Worm (Caenorhabditis elegans) whole organism, L1 larva: ENCODE data around the gene tir-1.

ENCODE experiments used
- F16B12.6 ChIP-seq: fragments of 150-350 bp; optimal IDR thresholded peaks from 2 replicates; lab custom pipeline; 2014; ENCODE audit warnings: missing biosample characterization, missing genetic modification characterization
- Y116A8C.19 ChIP-seq: sonication (generic microtip); optimal IDR thresholded peaks from 2 replicates; lab custom pipeline; 2016; ENCODE audit warnings: missing compliant biosample characterization, missing genetic modification characterization, borderline replicate concordance
- blmp-1 ChIP-seq: fragments of 150-350 bp; optimal IDR thresholded peaks from 2 replicates; lab custom pipeline; 2014; ENCODE audit warnings: missing biosample characterization, missing genetic modification characterization
- ceh-82 ChIP-seq, 3 experiments: fragments of 150-350 bp in 1 of 3; sonication (generic microtip) in 2 of 3; optimal IDR thresholded peaks; 2 replicates each; lab custom pipeline; 2014 to 2017; ENCODE audit warnings: missing biosample characterization in 3 of 3, missing genetic modification characterization in 3 of 3
- ceh-88 ChIP-seq: fragments of 200-800 bp; sonication (Bioruptor generic); IDR thresholded peaks from 2 replicates; pipeline ENCODE4 v1.3.6; 2022; ENCODE audit warnings: missing genetic modification characterization, missing compliant biosample characterization
- ceh-90 ChIP-seq: sonication (generic microtip); optimal IDR thresholded peaks from 2 replicates; lab custom pipeline; 2016; ENCODE audit warnings: missing genetic modification characterization, missing compliant biosample characterization
- ces-1 ChIP-seq: fragments of 150-350 bp; optimal IDR thresholded peaks from 2 replicates; lab custom pipeline; 2014; ENCODE audit warnings: missing biosample characterization, missing genetic modification reagents, missing genetic modification characterization
- dpl-1 ChIP-seq, 3 experiments: fragments of 150-350 bp in 2 of 3; sonication (generic microtip) in 1 of 3; optimal IDR thresholded peaks; 2 replicates each; lab custom pipeline; 2014 to 2017; ENCODE audit warnings: missing biosample characterization in 3 of 3, missing genetic modification characterization in 3 of 3, missing genetic modification reagents in 3 of 3
- dsc-1 ChIP-seq: sonication (generic microtip); optimal IDR thresholded peaks from 2 replicates; lab custom pipeline; 2016; ENCODE audit warnings: mild to moderate bottlenecking, missing genetic modification characterization, missing compliant biosample characterization
- efl-1 ChIP-seq, 4 experiments: fragments of 150-350 bp; optimal IDR thresholded peaks in 3 of 4; peaks in 1 of 4; 1 replicate in 1 of 4; 2 replicates in 3 of 4; lab custom pipeline; 2014; ENCODE audit warnings: missing biosample characterization in 2 of 4, missing genetic modification characterization in 2 of 4, missing genetic modification reagents in 2 of 4
- efl-3 ChIP-seq: fragments of 200-800 bp; sonication (Bioruptor generic); optimal IDR thresholded peaks from 2 replicates; lab custom pipeline; 2018; ENCODE audit warnings: mild to moderate bottlenecking, missing genetic modification characterization, missing compliant biosample characterization
- egl-13 ChIP-seq: sonication (generic microtip); optimal IDR thresholded peaks from 2 replicates; lab custom pipeline; 2016; ENCODE audit warnings: missing genotype, missing genetic modification reagents, missing genetic modification characterization, missing compliant biosample characterization
- ets-5 ChIP-seq: fragments of 200-800 bp; sonication (Bioruptor generic); IDR thresholded peaks from 2 replicates; pipeline ENCODE4 v1.3.6; 2022; ENCODE audit warnings: missing genetic modification characterization, missing compliant biosample characterization
- fkh-10 ChIP-seq: sonication (generic microtip); optimal IDR thresholded peaks from 2 replicates; lab custom pipeline; 2017; ENCODE audit warnings: missing biosample characterization, missing genetic modification reagents, missing genetic modification characterization
- fkh-4 ChIP-seq: sonication (generic microtip); optimal IDR thresholded peaks from 2 replicates; lab custom pipeline; 2016; ENCODE audit warnings: missing compliant biosample characterization, missing genetic modification characterization, borderline replicate concordance
- fkh-8 ChIP-seq: sonication (generic microtip); optimal IDR thresholded peaks from 2 replicates; lab custom pipeline; 2016; ENCODE audit warnings: mild to moderate bottlenecking, missing genetic modification characterization, missing compliant biosample characterization
- fos-1 ChIP-seq: fragments of 150-350 bp; optimal IDR thresholded peaks from 2 replicates; lab custom pipeline; 2014; ENCODE audit warnings: missing biosample characterization, missing genetic modification characterization
- hlh-17 ChIP-seq: fragments of 200-800 bp; sonication (Bioruptor generic); optimal IDR thresholded peaks from 2 replicates; lab custom pipeline; 2018; ENCODE audit warnings: missing genetic modification characterization, mild to moderate bottlenecking, missing compliant biosample characterization, moderate library complexity, borderline replicate concordance
- hpl-2 ChIP-seq: fragments of 150-350 bp; optimal IDR thresholded peaks from 2 replicates; lab custom pipeline; 2014; ENCODE audit warnings: missing biosample characterization, missing genetic modification reagents, missing genetic modification characterization
- isw-1 ChIP-seq: fragments of 200-800 bp; sonication (Bioruptor generic); IDR thresholded peaks from 2 replicates; pipeline ENCODE4 v1.3.6; 2022; ENCODE audit warnings: missing genetic modification characterization, missing compliant biosample characterization
- jun-1 ChIP-seq: fragments of 150-350 bp; optimal IDR thresholded peaks from 2 replicates; lab custom pipeline; 2014; ENCODE audit warnings: missing biosample characterization, missing genetic modification reagents, missing genetic modification characterization
- lin-14 ChIP-seq: fragments of 200-800 bp; sonication (Bioruptor generic); optimal IDR thresholded peaks from 2 replicates; lab custom pipeline; 2018; ENCODE audit warnings: mild to moderate bottlenecking, missing genetic modification characterization, moderate library complexity, missing compliant biosample characterization
- lin-35 ChIP-seq, 2 experiments: fragments of 150-350 bp; optimal IDR thresholded peaks; 2 replicates each; lab custom pipeline; 2014; ENCODE audit warnings: missing biosample characterization in 2 of 2, missing genetic modification characterization in 2 of 2, missing genetic modification reagents in 2 of 2
- lsy-2 ChIP-seq, 2 experiments: fragments of 150-350 bp; optimal IDR thresholded peaks; 2 replicates each; lab custom pipeline; 2014; ENCODE audit warnings: missing biosample characterization in 2 of 2, missing genetic modification characterization in 2 of 2
- mab-9 ChIP-seq: fragments of 200-800 bp; sonication (Bioruptor generic); IDR thresholded peaks from 2 replicates; pipeline ENCODE4 v1.3.6; 2022; ENCODE audit warnings: missing genetic modification reagents, missing genetic modification characterization, missing compliant biosample characterization
- mdl-1 ChIP-seq, 2 experiments: fragments of 150-350 bp; optimal IDR thresholded peaks; 2 replicates each; lab custom pipeline; 2014 to 2017; ENCODE audit warnings: missing biosample characterization in 2 of 2, missing genetic modification characterization in 2 of 2, inconsistent platforms in 1 of 2
- mef-2 ChIP-seq: fragments of 150-350 bp; optimal IDR thresholded peaks from 2 replicates; lab custom pipeline; 2014; ENCODE audit warnings: missing biosample characterization, missing genetic modification characterization
- mep-1 ChIP-seq: fragments of 150-350 bp; optimal IDR thresholded peaks from 2 replicates; lab custom pipeline; 2014; ENCODE audit warnings: missing biosample characterization, missing genetic modification characterization
- nhr-237 ChIP-seq: fragments of 150-350 bp; optimal IDR thresholded peaks from 2 replicates; lab custom pipeline; 2014; ENCODE audit warnings: missing biosample characterization, missing genetic modification characterization
- nhr-47 ChIP-seq: sonication (generic microtip); optimal IDR thresholded peaks from 2 replicates; lab custom pipeline; 2016; ENCODE audit warnings: mild to moderate bottlenecking, missing genetic modification characterization, moderate library complexity, missing compliant biosample characterization
- nhr-71 ChIP-seq: sonication (generic microtip); optimal IDR thresholded peaks from 2 replicates; lab custom pipeline; 2016; ENCODE audit warnings: mild to moderate bottlenecking, missing genetic modification characterization, moderate library complexity, missing compliant biosample characterization
- nhr-76 ChIP-seq: sonication (generic microtip); optimal IDR thresholded peaks from 2 replicates; lab custom pipeline; 2017; ENCODE audit warnings: missing biosample characterization, missing genetic modification characterization
- nhr-84 ChIP-seq: sonication (generic microtip); optimal IDR thresholded peaks from 2 replicates; lab custom pipeline; 2017; ENCODE audit warnings: missing biosample characterization, missing genetic modification characterization
- nhr-85 ChIP-seq: sonication (generic microtip); peaks from one replicate; lab custom pipeline; 2016; ENCODE audit warnings: missing genetic modification characterization, inconsistent platforms, missing compliant biosample characterization
- pag-3 ChIP-seq: sonication (generic microtip); optimal IDR thresholded peaks from 2 replicates; lab custom pipeline; 2017; ENCODE audit warnings: missing genetic modification characterization, mild to moderate bottlenecking, missing compliant biosample characterization, antibody characterized with exemption, borderline replicate concordance; ENCODE audit not compliant: insufficient read depth
- rnt-1 ChIP-seq: sonication (generic microtip); optimal IDR thresholded peaks from 2 replicates; lab custom pipeline; 2016; ENCODE audit warnings: mild to moderate bottlenecking, missing genetic modification characterization, moderate library complexity, missing compliant biosample characterization
- skn-1 ChIP-seq: fragments of 150-350 bp; optimal IDR thresholded peaks from 2 replicates; lab custom pipeline; 2014; ENCODE audit warnings: missing biosample characterization, missing genetic modification characterization
- snu-23 ChIP-seq: sonication (generic microtip); optimal IDR thresholded peaks from 2 replicates; lab custom pipeline; 2016; ENCODE audit warnings: missing genetic modification characterization, missing compliant biosample characterization
- unc-86 ChIP-seq: sonication (generic microtip); optimal IDR thresholded peaks from 2 replicates; lab custom pipeline; 2016; ENCODE audit warnings: missing genetic modification characterization, missing compliant biosample characterization
- unc-98 ChIP-seq: fragments of 200-800 bp; sonication (Bioruptor generic); IDR thresholded peaks from 2 replicates; pipeline ENCODE4 v1.3.6; 2022; ENCODE audit warnings: missing genetic modification characterization, missing compliant biosample characterization
- xbp-1 ChIP-seq: sonication (generic microtip); optimal IDR thresholded peaks from 2 replicates; lab custom pipeline; 2016; ENCODE audit warnings: missing genetic modification characterization, missing compliant biosample characterization
- zag-1 ChIP-seq: fragments of 150-350 bp; optimal IDR thresholded peaks from 2 replicates; lab custom pipeline; 2014; ENCODE audit warnings: missing biosample characterization, missing genetic modification characterization
- zip-4 ChIP-seq: fragments of 200-800 bp; sonication (Bioruptor generic); optimal IDR thresholded peaks from 2 replicates; lab custom pipeline; 2018; ENCODE audit warnings: mild to moderate bottlenecking, missing genetic modification characterization, moderate library complexity, missing compliant biosample characterization
- ztf-4 ChIP-seq: fragments of 150-350 bp; optimal IDR thresholded peaks from 2 replicates; lab custom pipeline; 2014; ENCODE audit warnings: missing biosample characterization, missing genetic modification characterization

tir-1 gene

ce11 chrIII:3898850-3899249 is 2.6 kb downstream of the tir-1 start:
- TF ChIP-seq ceh-82 (tag; optimal IDR thresholded peaks at IDR 0.05; lab: Kevin White, UChicago), result peak in 1 of 3 experiments; percentile 36
- peak; percentile 59 for TF ChIP-seq mep-1 (tag; lab: Kevin White, UChicago)
- no peak for TF ChIP-seq ces-1 (GFP tag; lab: Kevin White, UChicago)
- no peak for TF ChIP-seq F16B12.6 (tag; lab: Kevin White, UChicago)
- TF ChIP-seq lin-35 (GFP tag; optimal IDR thresholded peaks at IDR 0.05; lab: Kevin White, UChicago), result peak in 1 of 2 experiments; percentile 9
- no peak for TF ChIP-seq nhr-84
- TF ChIP-seq nhr-71 (tag; lab: Kevin White, UChicago), result peak; percentile 49
- TF ChIP-seq nhr-76 (tag; lab: Kevin White, UChicago), result no peak
- TF ChIP-seq zag-1 (tag; lab: Kevin White, UChicago), result no peak
- TF ChIP-seq isw-1, result peak; percentile 7; the same call in 1 of the 2 replicates
- TF ChIP-seq pag-3, result no peak
- peak; percentile 88 for TF ChIP-seq lin-14 (GFP tag; lab: Kevin White, UChicago)
- TF ChIP-seq fos-1, result no peak
- TF ChIP-seq fkh-10 (GFP tag; lab: Kevin White, UChicago), result peak; percentile 7
- no peak for TF ChIP-seq ztf-4 (tag; lab: Kevin White, UChicago)
- TF ChIP-seq blmp-1, result no peak
- TF ChIP-seq dsc-1 (tag; lab: Kevin White, UChicago), result no peak
- TF ChIP-seq hpl-2 (GFP tag; lab: Kevin White, UChicago), result no peak
- TF ChIP-seq nhr-47 (tag; lab: Kevin White, UChicago), result peak; percentile 35
- TF ChIP-seq jun-1 (tag; lab: Kevin White, UChicago), result no peak
- peak in 1 of 2 experiments; percentile 28 for TF ChIP-seq efl-1 (optimal IDR thresholded peaks at IDR 0.05; lab: Kevin White, UChicago)
- no peak for TF ChIP-seq efl-1 (GFP tag; optimal IDR thresholded peaks at IDR 0.05 in 1 of 2; lab: Kevin White, UChicago)
- no peak for TF ChIP-seq hlh-17 (GFP tag; lab: Kevin White, UChicago)
- TF ChIP-seq efl-3 (GFP tag; lab: Kevin White, UChicago), result no peak
- peak in 1 of 3 experiments; percentile 19 for TF ChIP-seq dpl-1 (GFP tag; optimal IDR thresholded peaks at IDR 0.05; lab: Kevin White, UChicago)
- TF ChIP-seq ceh-88, result no peak
- no peak for TF ChIP-seq zip-4
- no peak for TF ChIP-seq fkh-4
- TF ChIP-seq mdl-1 (tag; optimal IDR thresholded peaks at IDR 0.05; lab: Kevin White, UChicago), result no peak
- no peak for TF ChIP-seq xbp-1
- TF ChIP-seq Y116A8C.19 (tag; lab: Kevin White, UChicago), result no peak
- no peak for TF ChIP-seq unc-86 (tag; lab: Kevin White, UChicago)
- no peak for TF ChIP-seq rnt-1 (tag; lab: Kevin White, UChicago)
- TF ChIP-seq lsy-2 (tag; optimal IDR thresholded peaks at IDR 0.05; lab: Kevin White, UChicago), result peak; percentile 29 to 59
- peak; percentile 25 for TF ChIP-seq snu-23 (GFP tag; lab: Kevin White, UChicago)
- TF ChIP-seq egl-13, result peak; percentile 3
- no peak for TF ChIP-seq skn-1 (tag; lab: Kevin White, UChicago)
- TF ChIP-seq mef-2 (tag; lab: Kevin White, UChicago), result no peak
- TF ChIP-seq unc-98 (GFP tag; lab: Robert Waterston, UW), result no peak
- TF ChIP-seq nhr-237 (tag; lab: Kevin White, UChicago), result no peak
- TF ChIP-seq ceh-90, result no peak
- TF ChIP-seq ets-5 (GFP tag; lab: Robert Waterston, UW), result no peak
- TF ChIP-seq mab-9 (GFP tag; lab: Robert Waterston, UW), result no peak
- TF ChIP-seq nhr-85 (tag; lab: Kevin White, UChicago), result no peak
- TF ChIP-seq fkh-8, result no peak
- TF ChIP-seq, all 84 proteins: peak for 13
